Worm (Caenorhabditis elegans) whole organism, L2 larva: ENCODE data around the gene T21D12.11.

Source experiments
- C34F6.9 ChIP-seq: fragments of 150-350 bp; optimal IDR thresholded peaks from 2 replicates; lab custom pipeline; 2014; ENCODE audit warnings: missing biosample characterization, missing genetic modification characterization
- F13H6.1 ChIP-seq: sonication (generic microtip); optimal IDR thresholded peaks from 2 replicates; lab custom pipeline; 2016; ENCODE audit warnings: missing genetic modification characterization, missing compliant biosample characterization
- R02D3.7 ChIP-seq: fragments of 150-350 bp; optimal IDR thresholded peaks from 2 replicates; lab custom pipeline; 2014; ENCODE audit warnings: missing biosample characterization, missing genetic modification characterization
- Y55F3AM.14 ChIP-seq: fragments of 200-800 bp; sonication (Bioruptor generic); optimal IDR thresholded peaks from 2 replicates; lab custom pipeline; 2018; ENCODE audit warnings: mild to moderate bottlenecking, missing genetic modification characterization, missing compliant biosample characterization
- ZK546.5 ChIP-seq: sonication (generic microtip); optimal IDR thresholded peaks from 2 replicates; lab custom pipeline; 2017; ENCODE audit warnings: missing biosample characterization, missing genetic modification characterization
- alr-1 ChIP-seq: fragments of 150-350 bp; optimal IDR thresholded peaks from 2 replicates; lab custom pipeline; 2014; ENCODE audit warnings: missing biosample characterization, missing genetic modification characterization
- aly-2 ChIP-seq: fragments of 150-350 bp; optimal IDR thresholded peaks from 2 replicates; lab custom pipeline; 2014; ENCODE audit warnings: missing biosample characterization, missing genetic modification characterization
- ama-1 ChIP-seq: fragments of 150-350 bp; optimal IDR thresholded peaks from 2 replicates; lab custom pipeline; 2018; ENCODE audit warnings: inconsistent platforms
- blmp-1 ChIP-seq: sonication (generic microtip); optimal IDR thresholded peaks from 2 replicates; lab custom pipeline; 2017; ENCODE audit warnings: missing genetic modification characterization, mild to moderate bottlenecking, missing compliant biosample characterization, antibody characterized with exemption, moderate library complexity; ENCODE audit not compliant: insufficient read depth
- ceh-16 ChIP-seq: fragments of 150-350 bp; optimal IDR thresholded peaks from 2 replicates; lab custom pipeline; 2014; ENCODE audit warnings: missing biosample characterization, missing genetic modification characterization
- ceh-82 ChIP-seq: fragments of 150-350 bp; optimal IDR thresholded peaks from 2 replicates; lab custom pipeline; 2014; ENCODE audit warnings: missing biosample characterization, missing genetic modification characterization
- crh-2 ChIP-seq: sonication (generic microtip); optimal IDR thresholded peaks from 2 replicates; lab custom pipeline; 2017; ENCODE audit warnings: missing biosample characterization, missing genetic modification characterization
- egl-27 ChIP-seq: sonication (generic microtip); optimal IDR thresholded peaks from 3 replicates; lab custom pipeline; 2017; ENCODE audit warnings: missing biosample characterization, missing genetic modification reagents, missing genetic modification characterization
- elt-1 ChIP-seq: fragments of 150-350 bp; optimal IDR thresholded peaks from 2 replicates; lab custom pipeline; 2014; ENCODE audit warnings: missing biosample characterization, missing genetic modification characterization
- elt-3 ChIP-seq: sonication (generic microtip); optimal IDR thresholded peaks from 2 replicates; lab custom pipeline; 2017; ENCODE audit warnings: missing biosample characterization, missing genetic modification characterization
- fos-1 ChIP-seq: fragments of 150-350 bp; optimal IDR thresholded peaks from 2 replicates; lab custom pipeline; 2014; ENCODE audit warnings: missing biosample characterization, missing genetic modification characterization
- gmeb-1 ChIP-seq: fragments of 150-350 bp; optimal IDR thresholded peaks from 2 replicates; lab custom pipeline; 2014; ENCODE audit warnings: missing biosample characterization, missing genetic modification characterization
- lin-11 ChIP-seq: fragments of 150-350 bp; sonication (generic microtip); optimal IDR thresholded peaks from 2 replicates; lab custom pipeline; 2014; ENCODE audit warnings: missing biosample characterization, missing genetic modification characterization, inconsistent platforms, mixed read lengths
- lin-13 ChIP-seq: fragments of 150-350 bp; optimal IDR thresholded peaks from 2 replicates; lab custom pipeline; 2014; ENCODE audit warnings: missing biosample characterization, missing genetic modification reagents, missing genetic modification characterization
- lin-39 ChIP-seq: fragments of 150-350 bp; optimal IDR thresholded peaks from 2 replicates; lab custom pipeline; 2014; ENCODE audit warnings: missing biosample characterization, missing genetic modification reagents, missing genetic modification characterization
- lsy-2 ChIP-seq, 2 experiments: fragments of 150-350 bp in 1 of 2; sonication (generic microtip) in 1 of 2; optimal IDR thresholded peaks; 2 replicates each; lab custom pipeline; 2014 to 2017; ENCODE audit warnings: missing biosample characterization in 2 of 2, missing genetic modification characterization in 2 of 2
- mab-5 ChIP-seq: fragments of 150-350 bp; optimal IDR thresholded peaks from 2 replicates; lab custom pipeline; 2014; ENCODE audit warnings: missing biosample characterization, missing genetic modification characterization
- mbf-1 ChIP-seq: sonication (generic microtip); optimal IDR thresholded peaks from 2 replicates; lab custom pipeline; 2017; ENCODE audit warnings: missing biosample characterization, missing genetic modification characterization
- mdl-1 ChIP-seq, 2 experiments: fragments of 150-350 bp in 1 of 2; sonication (generic microtip) in 1 of 2; optimal IDR thresholded peaks; 2 replicates each; lab custom pipeline; 2017; ENCODE audit warnings: missing biosample characterization in 2 of 2, missing genetic modification characterization in 2 of 2
- nhr-10 ChIP-seq: sonication (generic microtip); optimal IDR thresholded peaks from 2 replicates; lab custom pipeline; 2017; ENCODE audit warnings: missing biosample characterization, missing genetic modification characterization
- nhr-11 ChIP-seq: fragments of 150-350 bp; optimal IDR thresholded peaks from 2 replicates; lab custom pipeline; 2014; ENCODE audit warnings: missing biosample characterization, missing genetic modification characterization
- nhr-12 ChIP-seq: fragments of 150-350 bp; optimal IDR thresholded peaks from 2 replicates; lab custom pipeline; 2014; ENCODE audit warnings: missing biosample characterization, missing genetic modification characterization
- nhr-129 ChIP-seq: fragments of 150-350 bp; optimal IDR thresholded peaks from 2 replicates; lab custom pipeline; 2014; ENCODE audit warnings: missing biosample characterization, missing genetic modification characterization
- nhr-21 ChIP-seq: fragments of 150-350 bp; optimal IDR thresholded peaks from 2 replicates; lab custom pipeline; 2014; ENCODE audit warnings: missing biosample characterization, missing genetic modification characterization
- nhr-23 ChIP-seq: fragments of 150-350 bp; optimal IDR thresholded peaks from 2 replicates; lab custom pipeline; 2014; ENCODE audit warnings: missing biosample characterization, missing genetic modification reagents, missing genetic modification characterization
- nhr-237 ChIP-seq: fragments of 150-350 bp; optimal IDR thresholded peaks from 2 replicates; lab custom pipeline; 2014; ENCODE audit warnings: missing biosample characterization, missing genetic modification characterization
- nhr-25 ChIP-seq: fragments of 150-350 bp; sonication (generic microtip); optimal IDR thresholded peaks from 3 replicates; lab custom pipeline; 2014; ENCODE audit warnings: missing biosample characterization, missing genetic modification characterization
- nhr-6 ChIP-seq: fragments of 150-350 bp; optimal IDR thresholded peaks from 2 replicates; lab custom pipeline; 2014; ENCODE audit warnings: missing biosample characterization, missing genetic modification characterization
- nhr-77 ChIP-seq: fragments of 150-350 bp; optimal IDR thresholded peaks from 2 replicates; lab custom pipeline; 2014; ENCODE audit warnings: missing biosample characterization, missing genetic modification characterization
- peb-1 ChIP-seq: fragments of 150-350 bp; optimal IDR thresholded peaks from 2 replicates; lab custom pipeline; 2014; ENCODE audit warnings: missing biosample characterization, missing genetic modification characterization
- sem-4 ChIP-seq: fragments of 150-350 bp; optimal IDR thresholded peaks from 2 replicates; lab custom pipeline; 2014; ENCODE audit warnings: missing biosample characterization, missing genetic modification reagents, missing genetic modification characterization
- skn-1 ChIP-seq: sonication (generic microtip); optimal IDR thresholded peaks from 2 replicates; lab custom pipeline; 2017; ENCODE audit warnings: missing biosample characterization, missing genetic modification characterization
- sma-3 ChIP-seq: sonication (generic microtip); optimal IDR thresholded peaks from 2 replicates; lab custom pipeline; 2016; ENCODE audit warnings: missing genetic modification reagents, missing genetic modification characterization, missing compliant biosample characterization
- sma-9 ChIP-seq, 2 experiments: fragments of 150-350 bp in 1 of 2; sonication (generic microtip) in 1 of 2; optimal IDR thresholded peaks; 2 replicates each; lab custom pipeline; 2014 to 2016; ENCODE audit warnings: missing genetic modification characterization in 2 of 2, mild to moderate bottlenecking in 1 of 2, missing biosample characterization in 1 of 2, missing compliant biosample characterization in 1 of 2, missing genetic modification reagents in 1 of 2, moderate library complexity in 1 of 2
- snpc-4 ChIP-seq: fragments of 150-350 bp; optimal IDR thresholded peaks from 2 replicates; lab custom pipeline; 2014; ENCODE audit warnings: missing biosample characterization, missing genetic modification characterization
- unc-55 ChIP-seq: fragments of 150-350 bp; sonication (generic microtip); optimal IDR thresholded peaks from 3 replicates; lab custom pipeline; 2014; ENCODE audit warnings: missing biosample characterization, missing genetic modification reagents, missing genetic modification characterization
- zag-1 ChIP-seq: fragments of 150-350 bp; optimal IDR thresholded peaks from 2 replicates; lab custom pipeline; 2014; ENCODE audit warnings: missing biosample characterization, missing genetic modification characterization
- ztf-1 ChIP-seq: fragments of 200-800 bp; sonication (Bioruptor generic); conservative IDR thresholded peaks from 2 replicates; pipeline ENCODE4 v1.3.6; 2022; ENCODE audit warnings: missing genetic modification characterization, missing compliant biosample characterization
- ztf-11 ChIP-seq: sonication (generic microtip); optimal IDR thresholded peaks from 2 replicates; lab custom pipeline; 2017; ENCODE audit warnings: missing biosample characterization, missing genetic modification characterization
- ztf-4 ChIP-seq: fragments of 150-350 bp; optimal IDR thresholded peaks from 2 replicates; lab custom pipeline; 2014; ENCODE audit warnings: missing biosample characterization, missing genetic modification characterization

The T21D12.11 gene

DNA sequence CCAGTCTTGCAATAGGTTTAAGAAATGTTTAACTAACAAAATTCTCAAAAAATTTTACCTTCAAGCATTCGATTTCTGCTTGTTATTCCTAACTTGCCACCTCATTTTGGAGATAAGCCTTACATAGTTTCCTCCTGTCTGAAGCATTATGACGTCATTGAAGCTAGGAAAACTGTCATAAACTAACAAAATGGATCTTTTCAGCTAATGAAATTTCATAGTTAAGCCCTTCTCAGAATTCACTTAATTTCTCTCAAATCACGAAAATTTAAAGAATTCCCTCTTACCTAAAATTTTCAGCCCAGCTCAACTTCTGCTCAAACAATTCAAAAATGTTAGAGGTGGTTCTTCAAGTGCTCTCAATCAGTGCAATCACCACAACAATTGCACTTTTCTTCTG is 38.0 kb downstream of the T21D12.11 start, which contains the start of gene swt-1:
Gene swt-1, plus strand, starts transcription at position 301 of the 400 bp plus-strand sequence.
- TF ChIP-seq skn-1 (tag; lab: Kevin White, UChicago) = no peak
- no peak for TF ChIP-seq ztf-1 (GFP tag; lab: Robert Waterston, UW)
- TF ChIP-seq alr-1 (tag; lab: Kevin White, UChicago) = no peak
- TF ChIP-seq nhr-11 (tag; lab: Kevin White, UChicago) = no peak
- TF ChIP-seq fos-1 (tag; lab: Kevin White, UChicago) = no peak
- TF ChIP-seq C34F6.9 (tag; lab: Kevin White, UChicago) = no peak
- TF ChIP-seq gmeb-1 (tag; lab: Kevin White, UChicago) = no peak
- no peak for TF ChIP-seq ama-1 (lab: Kevin White, UChicago)
- TF ChIP-seq mdl-1 (tag; optimal IDR thresholded peaks at IDR 0.05; lab: Kevin White, UChicago) = no peak
- no peak for TF ChIP-seq nhr-6 (tag; lab: Kevin White, UChicago)
- TF ChIP-seq nhr-237 (tag; lab: Kevin White, UChicago) = no peak
- TF ChIP-seq blmp-1 = no peak
- TF ChIP-seq mbf-1 (tag; lab: Kevin White, UChicago) = no peak
- TF ChIP-seq elt-3 (tag; lab: Kevin White, UChicago) = no peak
- TF ChIP-seq ZK546.5 = no peak
- TF ChIP-seq lin-13 (GFP tag; lab: Kevin White, UChicago) = no peak
- TF ChIP-seq unc-55 = no peak
- no peak for TF ChIP-seq elt-1
- TF ChIP-seq, all 48 proteins: peak for 0

DNA sequence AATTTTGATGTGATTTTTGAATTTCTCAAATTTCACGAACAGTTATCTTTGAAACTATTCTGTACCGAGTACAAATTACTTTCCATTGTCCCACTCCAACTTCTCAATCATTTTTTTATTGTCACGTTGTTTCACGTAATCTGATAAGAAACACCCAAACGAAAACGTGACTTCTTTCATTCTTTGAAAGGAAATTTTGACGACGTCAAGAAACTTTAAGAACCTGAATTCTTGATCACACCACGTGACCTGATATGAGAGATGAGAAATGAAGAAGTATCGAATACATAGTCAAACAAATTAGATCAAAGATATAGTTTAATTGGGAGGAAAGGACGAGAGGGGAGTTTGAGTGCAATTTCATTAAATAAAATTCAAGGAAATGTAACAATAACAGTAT is 40.3 kb downstream of the T21D12.11 start:
- TF ChIP-seq blmp-1 (peak; percentile 47), sma-9 (GFP tag; optimal IDR thresholded peaks at IDR 0.05; lab: Kevin White, UChicago) (peak; percentile 85), sma-9 (tag; optimal IDR thresholded peaks at IDR 0.05; lab: Kevin White, UChicago) (no peak), skn-1 (tag; lab: Kevin White, UChicago) (no peak), ztf-4 (tag; lab: Kevin White, UChicago) (peak; percentile 10), aly-2 (tag; lab: Kevin White, UChicago) (no peak), ceh-82 (tag; lab: Kevin White, UChicago) (no peak), nhr-11 (tag; lab: Kevin White, UChicago) (no peak), nhr-21 (tag; lab: Kevin White, UChicago) (no peak), peb-1 (no peak), gmeb-1 (tag; lab: Kevin White, UChicago) (no peak), sem-4 (tag; lab: Kevin White, UChicago) (no peak), R02D3.7 (tag; lab: Kevin White, UChicago) (no peak), lin-11 (tag; lab: Kevin White, UChicago) (no peak), mdl-1 (tag; optimal IDR thresholded peaks at IDR 0.05; lab: Kevin White, UChicago) (no peak), egl-27 (tag; lab: Kevin White, UChicago) (no peak), nhr-12 (no peak), lin-13 (GFP tag; lab: Kevin White, UChicago) (no peak), elt-1 (no peak), snpc-4 (tag; lab: Kevin White, UChicago) (no peak), alr-1 (tag; lab: Kevin White, UChicago) (no peak), C34F6.9 (tag; lab: Kevin White, UChicago) (no peak), nhr-237 (tag; lab: Kevin White, UChicago) (no peak), ama-1 (lab: Kevin White, UChicago) (no peak), ztf-1 (GFP tag; lab: Robert Waterston, UW) (no peak), mab-5 (tag; lab: Kevin White, UChicago) (no peak), fos-1 (tag; lab: Kevin White, UChicago) (no peak), mbf-1 (tag; lab: Kevin White, UChicago) (no peak), nhr-129 (no peak), crh-2 (peak; percentile 64), lsy-2 (tag; optimal IDR thresholded peaks at IDR 0.05; lab: Kevin White, UChicago) (peak in 1 of 2 experiments; percentile 5), nhr-77 (tag; lab: Kevin White, UChicago) (no peak), nhr-25 (tag; lab: Kevin White, UChicago) (peak; percentile 81), nhr-6 (tag; lab: Kevin White, UChicago) (peak; percentile 30), Y55F3AM.14 (GFP tag; lab: Kevin White, UChicago) (no peak), elt-3 (tag; lab: Kevin White, UChicago) (no peak), sma-3 (GFP tag; lab: Kevin White, UChicago) (no peak), ztf-11 (tag; lab: Kevin White, UChicago) (no peak), nhr-10 (tag; lab: Kevin White, UChicago) (no peak), F13H6.1 (tag; lab: Kevin White, UChicago) (no peak), lin-39 (no peak), nhr-23 (tag; lab: Kevin White, UChicago) (no peak), ceh-16 (tag; lab: Kevin White, UChicago) (no peak), zag-1 (tag; lab: Kevin White, UChicago) (no peak)
